Fruit fly (Drosophila melanogaster) ovary, adult (tissue): Measurements from ENCODE around the gene Tspo.

Experiments
- CG17801 ChIP-seq: fragments of 200-800 bp; optimal IDR thresholded peaks from 2 replicates; lab custom pipeline; 2019; ENCODE audit warnings: missing biosample characterization, mild to moderate bottlenecking, missing genetic modification characterization, moderate library complexity; ENCODE audit not compliant: partially characterized antibody

Gene Tspo

dm6 chr2L:522752-523151, 36.7 kb upstream of the Tspo start:
- TF ChIP-seq CG17801 (GFP tag; lab: Kevin White, UChicago), result no peak

- peak; percentile 36 for TF ChIP-seq CG17801 (GFP tag; lab: Kevin White, UChicago)
Measured at dm6 chr2L:523165-523835, 36.1 kb upstream of the Tspo start.

dm6 chr2L:524515-524920, 34.9 kb upstream of the Tspo start:
- no peak for TF ChIP-seq CG17801 (GFP tag; lab: Kevin White, UChicago)

- no peak for TF ChIP-seq CG17801 (GFP tag; lab: Kevin White, UChicago)
Measured at dm6 chr2L:525547-526180, 33.7 kb upstream of the Tspo start.

dm6 chr2L:526192-526923, 33.1 kb upstream of the Tspo start:
- no peak for TF ChIP-seq CG17801 (GFP tag; lab: Kevin White, UChicago)

dm6 chr2L:526924-527307, 32.5 kb upstream of the Tspo start:
- no peak for TF ChIP-seq CG17801 (GFP tag; lab: Kevin White, UChicago)

- no peak for TF ChIP-seq CG17801 (GFP tag; lab: Kevin White, UChicago)
Measured at dm6 chr2L:527689-528088, 31.7 kb upstream of the Tspo start.

- TF ChIP-seq CG17801 (GFP tag; lab: Kevin White, UChicago), result no peak
Measured at dm6 chr2L:530245-530644, 29.2 kb upstream of the Tspo start.

dm6 chr2L:533734-534133, 25.7 kb upstream of the Tspo start:
- TF ChIP-seq CG17801 (GFP tag; lab: Kevin White, UChicago), result no peak

dm6 chr2L:540572-541210, 18.7 kb upstream of the Tspo start:
- TF ChIP-seq CG17801 (GFP tag; lab: Kevin White, UChicago), result peak; percentile 29

- no peak for TF ChIP-seq CG17801 (GFP tag; lab: Kevin White, UChicago)
Measured at dm6 chr2L:542338-542967, 17.0 kb upstream of the Tspo start, which contains the start of gene lwr. lwr (minus strand) TSS chr2L:542580.

dm6 chr2L:543799-544198, 15.6 kb upstream of the Tspo start:
- no peak for TF ChIP-seq CG17801 (GFP tag; lab: Kevin White, UChicago)

- TF ChIP-seq CG17801 (GFP tag; lab: Kevin White, UChicago), result no peak
Measured at dm6 chr2L:544444-545179, 14.8 kb upstream of the Tspo start, which contains the start of the genes Spp and nAChRbeta3. Spp (minus strand) TSS chr2L:544653. nAChRbeta3 (plus strand) TSS chr2L:545129.

dm6 chr2L:547978-548377, 11.4 kb upstream of the Tspo start:
- no peak for TF ChIP-seq CG17801 (GFP tag; lab: Kevin White, UChicago)
